Worm (Caenorhabditis elegans) whole organism, midembryonic: ENCODE measurements around the gene F58B6.1.

ENCODE experiments used
- cog-1 ChIP-seq: sonication (generic microtip); optimal IDR thresholded peaks from 2 replicates; lab custom pipeline; 2016; ENCODE audit warnings: missing genetic modification characterization, missing compliant biosample characterization
- flt-1 ChIP-seq: fragments of 200-800 bp; sonication (Bioruptor generic); IDR thresholded peaks from 2 replicates; pipeline ENCODE4 v1.3.6; 2022; ENCODE audit warnings: missing genetic modification characterization, missing compliant biosample characterization
- med-1 ChIP-seq: sonication (generic microtip); optimal IDR thresholded peaks from 2 replicates; lab custom pipeline; 2017; ENCODE audit warnings: missing genetic modification characterization, mild to moderate bottlenecking, missing compliant biosample characterization, antibody characterized with exemption, missing genetic modification reagents; ENCODE audit not compliant: insufficient read depth
- ref-1 ChIP-seq: fragments of 200-800 bp; sonication (Bioruptor generic); conservative IDR thresholded peaks from 2 replicates; pipeline ENCODE4 v1.3.6; 2022; ENCODE audit warnings: missing genetic modification reagents, missing genetic modification characterization, missing compliant biosample characterization
- ztf-23 ChIP-seq: fragments of 200-800 bp; sonication (Bioruptor generic); IDR thresholded peaks from 2 replicates; pipeline ENCODE4 v1.3.6; 2022; ENCODE audit warnings: missing genetic modification reagents, missing genetic modification characterization, missing compliant biosample characterization
- ztf-29 ChIP-seq: fragments of 200-800 bp; sonication (Bioruptor generic); IDR thresholded peaks from 2 replicates; pipeline ENCODE4 v1.3.6; 2022; ENCODE audit warnings: missing genetic modification reagents, missing genetic modification characterization, missing compliant biosample characterization

- TF ChIP-seq ztf-23, result no peak
- no peak for TF ChIP-seq ztf-29
- TF ChIP-seq ref-1, result no peak
- TF ChIP-seq med-1, result no peak
- TF ChIP-seq cog-1, result no peak
- no peak for TF ChIP-seq flt-1 (GFP tag; lab: Robert Waterston, UW)
Observed at ce11 chrIII:1081101-1081500, 34.6 kb downstream of the F58B6.1 start, which contains the start of gene par-2.
